Fruit fly (Drosophila melanogaster) whole organism, embryonic: Measurements from ENCODE around the gene MEP-1.
A peak's percentile ranks its signal among the peaks of the same experiment; 100 is the strongest.

Experiments used
- Adf1 ChIP-seq: fragments of 200-800 bp; sonication (Bioruptor generic); IDR thresholded peaks from 2 replicates; pipeline ENCODE4 v1.3.6; 2022; ENCODE audit warnings: missing biosample characterization, missing genetic modification characterization
- Bgb ChIP-seq: fragments of 200-800 bp; sonication (Bioruptor generic); IDR thresholded peaks from 2 replicates; pipeline ENCODE4 v1.3.6; 2022; ENCODE audit warnings: missing biosample characterization, missing genetic modification characterization; ENCODE audit not compliant: partially characterized antibody
- Blimp-1 ChIP-seq: fragments of 200-800 bp; sonication (Bioruptor generic); optimal IDR thresholded peaks from 3 replicates; lab custom pipeline; 2018; ENCODE audit warnings: missing biosample characterization, missing genetic modification characterization, mild to moderate bottlenecking, moderate library complexity, missing genetic modification reagents
- CG10209 ChIP-seq: fragments of 200-800 bp; sonication (Bioruptor generic); optimal IDR thresholded peaks from 3 replicates; lab custom pipeline; 2017; ENCODE audit warnings: missing biosample characterization, mild to moderate bottlenecking, missing genetic modification characterization, missing genetic modification reagents
- CG10366 ChIP-seq: fragments of 200-800 bp; sonication (Bioruptor generic); IDR thresholded peaks from 2 replicates; pipeline ENCODE4 v1.3.6; 2022; ENCODE audit warnings: missing biosample characterization, missing genetic modification characterization
- CG12219 ChIP-seq: fragments of 200-800 bp; sonication (Bioruptor generic); optimal IDR thresholded peaks from 3 replicates; lab custom pipeline; 2018; ENCODE audit warnings: missing biosample characterization, mild to moderate bottlenecking, missing genetic modification characterization
- CG12942 ChIP-seq: fragments of 200-800 bp; sonication (Bioruptor generic); optimal IDR thresholded peaks from 3 replicates; lab custom pipeline; 2016; ENCODE audit warnings: missing biosample characterization, missing genetic modification characterization
- CG1529 ChIP-seq: fragments of 200-800 bp; sonication (Bioruptor generic); optimal IDR thresholded peaks from 3 replicates; lab custom pipeline; 2018; ENCODE audit warnings: missing biosample characterization, missing genetic modification characterization
- CG16863 ChIP-seq: fragments of 200-800 bp; sonication (Bioruptor generic); optimal IDR thresholded peaks from 3 replicates; lab custom pipeline; 2016; ENCODE audit warnings: missing biosample characterization, missing genetic modification characterization
- CG18476 ChIP-seq: fragments of 200-800 bp; sonication (Bioruptor generic); optimal IDR thresholded peaks from 2 replicates; lab custom pipeline; 2016; ENCODE audit warnings: missing biosample characterization, mild to moderate bottlenecking, missing genetic modification characterization
- CG33213 ChIP-seq: fragments of 200-800 bp; sonication (Bioruptor generic); optimal IDR thresholded peaks from 3 replicates; lab custom pipeline; 2016; ENCODE audit warnings: missing biosample characterization, missing genetic modification characterization
- CG3407 ChIP-seq: fragments of 200-800 bp; sonication (Bioruptor generic); optimal IDR thresholded peaks from 2 replicates; lab custom pipeline; 2018; ENCODE audit warnings: missing biosample characterization, mild to moderate bottlenecking, missing genetic modification characterization
- CG6765 ChIP-seq: fragments of 200-800 bp; sonication (Bioruptor generic); optimal IDR thresholded peaks from 3 replicates; lab custom pipeline; 2017; ENCODE audit warnings: missing biosample characterization, mild to moderate bottlenecking, missing genetic modification characterization
- CG7357 ChIP-seq: fragments of 200-800 bp; sonication (Bioruptor generic); IDR thresholded peaks from 3 replicates; pipeline ENCODE4 v1.3.6; 2022; ENCODE audit warnings: missing biosample characterization, missing genetic modification characterization
- CG7786 ChIP-seq: fragments of 200-800 bp; sonication (Bioruptor generic); optimal IDR thresholded peaks from 2 replicates; lab custom pipeline; 2016; ENCODE audit warnings: missing biosample characterization, missing genetic modification characterization
- CG9727 ChIP-seq: fragments of 200-800 bp; sonication (Bioruptor generic); optimal IDR thresholded peaks from 3 replicates; lab custom pipeline; 2017; ENCODE audit warnings: missing biosample characterization, mild to moderate bottlenecking, missing genetic modification characterization
- HLH4C ChIP-seq: fragments of 200-800 bp; sonication (Bioruptor generic); IDR thresholded peaks from 3 replicates; pipeline ENCODE4 v1.3.6; 2022; ENCODE audit warnings: missing biosample characterization, missing genetic modification characterization; ENCODE audit not compliant: partially characterized antibody
- Jarid2 ChIP-seq: fragments of 200-800 bp; sonication (Bioruptor generic); optimal IDR thresholded peaks from 3 replicates; lab custom pipeline; 2017; ENCODE audit warnings: mild to moderate bottlenecking, missing biosample characterization, missing genetic modification reagents, missing genetic modification characterization
- MESR4 ChIP-seq: fragments of 200-800 bp; sonication (Bioruptor generic); optimal IDR thresholded peaks from 2 replicates; lab custom pipeline; 2018; ENCODE audit warnings: missing biosample characterization, mild to moderate bottlenecking, missing genetic modification characterization, moderate library complexity
- MTF-1 ChIP-seq: fragments of 200-800 bp; sonication (Bioruptor generic); optimal IDR thresholded peaks from 2 replicates; lab custom pipeline; 2018; ENCODE audit warnings: missing biosample characterization, mild to moderate bottlenecking, missing genetic modification characterization, borderline replicate concordance
- Scr ChIP-seq: fragments of 200-800 bp; sonication (Bioruptor generic); IDR thresholded peaks from 2 replicates; pipeline ENCODE4 v1.3.6; 2022; ENCODE audit warnings: missing biosample characterization, missing genetic modification characterization; ENCODE audit not compliant: partially characterized antibody
- Sox100B ChIP-seq: fragments of 200-800 bp; sonication (Bioruptor generic); optimal IDR thresholded peaks from 3 replicates; lab custom pipeline; 2018; ENCODE audit warnings: missing biosample characterization, mild to moderate bottlenecking, missing genetic modification characterization
- Trl ChIP-seq, 3 experiments: fragments of >200 bp in 2 of 3; fragments of 200-800 bp in 1 of 3; sonication (Bioruptor generic) in 1 of 3; optimal IDR thresholded peaks; 2 replicates in 1 of 3; 3 replicates in 2 of 3; lab custom pipeline; 2016 to 2017; ENCODE audit warnings: missing biosample characterization in 1 of 3, missing genetic modification characterization in 1 of 3
- YL-1 ChIP-seq: fragments of 200-800 bp; sonication (Bioruptor generic); optimal IDR thresholded peaks from 3 replicates; lab custom pipeline; 2017; ENCODE audit warnings: missing biosample characterization, mild to moderate bottlenecking, missing genetic modification characterization
- aop ChIP-seq: fragments of 200-800 bp; sonication (Bioruptor generic); IDR thresholded peaks from 2 replicates; pipeline ENCODE4 v1.3.6; 2022; ENCODE audit warnings: missing biosample characterization, missing genetic modification characterization
- ara ChIP-seq: fragments of 200-800 bp; sonication (Bioruptor generic); IDR thresholded peaks from 2 replicates; pipeline ENCODE4 v1.3.6; 2022; ENCODE audit warnings: missing biosample characterization, missing genetic modification characterization
- dati ChIP-seq: fragments of 200-800 bp; sonication (Bioruptor generic); IDR thresholded peaks from 2 replicates; pipeline ENCODE4 v1.3.6; 2022; ENCODE audit warnings: missing biosample characterization, missing genetic modification characterization
- dimm ChIP-seq: fragments of 200-800 bp; sonication (Bioruptor generic); IDR thresholded peaks from 2 replicates; pipeline ENCODE4 v1.3.6; 2022; ENCODE audit warnings: missing biosample characterization, missing genetic modification characterization
- dysf ChIP-seq: fragments of 200-800 bp; sonication (Bioruptor generic); IDR thresholded peaks from 3 replicates; pipeline ENCODE4 v1.3.6; 2022; ENCODE audit warnings: missing biosample characterization, missing genetic modification characterization
- eve ChIP-seq, 2 experiments: fragments of >200 bp; optimal IDR thresholded peaks; 2 replicates each; lab custom pipeline; 2017; ENCODE audit warnings: missing biosample characterization in 2 of 2, missing genetic modification characterization in 2 of 2
- fd64A ChIP-seq: fragments of 200-800 bp; sonication (Bioruptor generic); optimal IDR thresholded peaks from 3 replicates; lab custom pipeline; 2018; ENCODE audit warnings: missing biosample characterization, mild to moderate bottlenecking, missing genetic modification characterization
- fu2 ChIP-seq: fragments of 200-800 bp; sonication (Bioruptor generic); optimal IDR thresholded peaks from 2 replicates; lab custom pipeline; 2016; ENCODE audit warnings: missing biosample characterization, missing genetic modification characterization
- gcm ChIP-seq: fragments of 200-800 bp; sonication (Bioruptor generic); optimal IDR thresholded peaks from 2 replicates; lab custom pipeline; 2019; ENCODE audit warnings: missing biosample characterization, mild to moderate bottlenecking, missing genetic modification characterization, moderate library complexity
- h ChIP-seq: fragments of >200 bp; optimal IDR thresholded peaks from 2 replicates; lab custom pipeline; 2017
- hbn ChIP-seq: fragments of 200-800 bp; sonication (Bioruptor generic); IDR thresholded peaks from 2 replicates; pipeline ENCODE4 v1.3.6; 2022; ENCODE audit warnings: missing biosample characterization, missing genetic modification characterization; ENCODE audit not compliant: partially characterized antibody
- inv ChIP-seq: fragments of 200-800 bp; sonication (Bioruptor generic); IDR thresholded peaks from 2 replicates; pipeline ENCODE4 v1.3.6; 2022; ENCODE audit warnings: missing biosample characterization, missing genetic modification characterization; ENCODE audit not compliant: partially characterized antibody
- jumu ChIP-seq: fragments of 200-800 bp; sonication (Bioruptor generic); optimal IDR thresholded peaks from 3 replicates; lab custom pipeline; 2016; ENCODE audit warnings: missing biosample characterization, missing genetic modification characterization
- lab ChIP-seq: fragments of 200-800 bp; sonication (Bioruptor generic); optimal IDR thresholded peaks from 3 replicates; lab custom pipeline; 2017; ENCODE audit warnings: missing biosample characterization, missing genetic modification characterization, mild to moderate bottlenecking, moderate library complexity, missing genetic modification reagents
- lmd ChIP-seq: fragments of 200-800 bp; sonication (Bioruptor generic); IDR thresholded peaks from 2 replicates; pipeline ENCODE4 v1.3.6; 2022; ENCODE audit warnings: missing biosample characterization, missing genetic modification characterization
- luna ChIP-seq: fragments of 200-800 bp; sonication (Bioruptor generic); optimal IDR thresholded peaks from 2 replicates; lab custom pipeline; 2016; ENCODE audit warnings: missing biosample characterization, missing genetic modification characterization
- pho ChIP-seq: fragments of 200-800 bp; sonication (Bioruptor generic); optimal IDR thresholded peaks from 2 replicates; lab custom pipeline; 2016; ENCODE audit warnings: missing biosample characterization, missing genetic modification characterization
- pnt ChIP-seq: fragments of 200-800 bp; sonication (Bioruptor generic); optimal IDR thresholded peaks from 3 replicates; lab custom pipeline; 2016; ENCODE audit warnings: missing biosample characterization, missing genetic modification characterization
- psq ChIP-seq: fragments of 200-800 bp; sonication (Bioruptor generic); optimal IDR thresholded peaks from 2 replicates; lab custom pipeline; 2017; ENCODE audit warnings: missing biosample characterization, missing genetic modification characterization
- pzg ChIP-seq: fragments of 200-800 bp; sonication (Bioruptor generic); optimal IDR thresholded peaks from 3 replicates; lab custom pipeline; 2018; ENCODE audit warnings: missing biosample characterization, mild to moderate bottlenecking, missing genetic modification characterization, moderate library complexity
- repo ChIP-seq: fragments of 200-800 bp; sonication (Bioruptor generic); optimal IDR thresholded peaks from 2 replicates; lab custom pipeline; 2016; ENCODE audit warnings: missing biosample characterization, missing genetic modification characterization
- sim ChIP-seq: fragments of 200-800 bp; sonication (Bioruptor generic); IDR thresholded peaks from 2 replicates; pipeline ENCODE4 v1.3.6; 2022; ENCODE audit warnings: missing biosample characterization, missing genetic modification characterization
- sna ChIP-seq: fragments of 200-800 bp; sonication (Bioruptor generic); IDR thresholded peaks from 2 replicates; pipeline ENCODE4 v1.3.6; 2022; ENCODE audit warnings: missing biosample characterization, missing genetic modification characterization; ENCODE audit not compliant: partially characterized antibody
- tgo ChIP-seq: fragments of 200-800 bp; sonication (Bioruptor generic); IDR thresholded peaks from 3 replicates; pipeline ENCODE4 v1.3.6; 2022; ENCODE audit warnings: missing biosample characterization, missing genetic modification characterization
- vfl ChIP-seq: fragments of 200-800 bp; sonication (Bioruptor generic); optimal IDR thresholded peaks from 2 replicates; lab custom pipeline; 2016; ENCODE audit warnings: missing biosample characterization, missing genetic modification characterization
- wdn ChIP-seq: fragments of 200-800 bp; sonication (Bioruptor generic); IDR thresholded peaks from 2 replicates; pipeline ENCODE4 v1.3.6; 2022; ENCODE audit warnings: missing biosample characterization, missing genetic modification characterization
- yki ChIP-seq: fragments of >200 bp; optimal IDR thresholded peaks from 3 replicates; lab custom pipeline; 2018
- zfh1 ChIP-seq: fragments of 200-800 bp; sonication (Bioruptor generic); IDR thresholded peaks from 3 replicates; pipeline ENCODE4 v1.3.6; 2022; ENCODE audit warnings: missing biosample characterization, missing genetic modification characterization

The MEP-1 gene

DNA sequence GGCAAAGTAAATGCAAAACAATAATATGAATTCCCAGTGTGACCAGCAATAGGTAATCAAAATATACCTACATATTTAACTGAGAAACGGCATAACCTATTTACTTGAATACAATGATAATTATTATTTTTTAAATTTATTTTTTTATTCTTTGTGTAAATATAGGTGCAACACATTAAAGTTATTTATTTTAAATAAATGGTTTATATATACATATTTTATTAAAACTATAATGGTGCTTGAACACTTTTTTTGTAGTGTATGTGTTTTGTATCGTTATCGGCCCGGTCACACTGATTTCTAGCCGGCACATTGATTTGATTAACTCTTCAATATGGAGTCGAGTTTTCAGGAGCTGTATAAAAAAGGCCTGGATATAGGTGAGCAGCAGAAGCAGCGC, 20.3 kb downstream of the MEP-1 start, which contains the start of the genes ProRS-m, CG42304 and Snup (continued):
- TF ChIP-seq Trl (optimal IDR thresholded peaks at IDR 0.05; lab: Kevin White, UChicago): no peak
- no peak for TF ChIP-seq Trl (GFP tag; optimal IDR thresholded peaks at IDR 0.05; lab: Kevin White, UChicago)
- TF ChIP-seq Scr: no peak
- TF ChIP-seq tgo (GFP tag; lab: Robert Waterston, UW): peak; percentile 86
- no peak for TF ChIP-seq Sox100B (GFP tag; lab: Kevin White, UChicago)
- no peak for TF ChIP-seq CG18476
- TF ChIP-seq pzg (GFP tag; lab: Kevin White, UChicago): peak; percentile 18
- no peak for TF ChIP-seq MTF-1
- TF ChIP-seq HLH4C: no peak
- TF ChIP-seq hbn (GFP tag; lab: Robert Waterston, UW): no peak
- TF ChIP-seq lmd (GFP tag; lab: Robert Waterston, UW): peak; percentile 53; the same call in 1 of the 2 replicates
- TF ChIP-seq Blimp-1 (GFP tag; lab: Kevin White, UChicago): no peak
- 0 out of 2 replicates have a peak, but pooled peaks have one; percentile 36 for TF ChIP-seq wdn (GFP tag; lab: Robert Waterston, UW)
- no peak for TF ChIP-seq Bgb
- no peak for TF ChIP-seq CG10209 (GFP tag; lab: Kevin White, UChicago)
- TF ChIP-seq vfl (GFP tag; lab: Kevin White, UChicago): no peak
- TF ChIP-seq CG33213 (GFP tag; lab: Kevin White, UChicago): no peak
- 0 out of 3 replicates have a peak, but pooled peaks have one; percentile 53 for TF ChIP-seq zfh1 (GFP tag; lab: Robert Waterston, UW)
- no peak for TF ChIP-seq Adf1 (GFP tag; lab: Robert Waterston, UW)
- no peak for TF ChIP-seq gcm (GFP tag; lab: Kevin White, UChicago)
- peak; percentile 57; the same call in 2 of the 3 replicates for TF ChIP-seq dysf
- TF ChIP-seq pho (GFP tag; lab: Kevin White, UChicago): no peak
- no peak for TF ChIP-seq Jarid2 (GFP tag; lab: Kevin White, UChicago)
- TF ChIP-seq psq (GFP tag; lab: Kevin White, UChicago): no peak
- TF ChIP-seq fd64A (GFP tag; lab: Kevin White, UChicago): no peak
- no peak for TF ChIP-seq aop (GFP tag; lab: Robert Waterston, UW)
- peak; percentile 32; the same call in 1 of the 2 replicates for TF ChIP-seq dimm
- no peak for TF ChIP-seq yki (lab: Kevin White, UChicago)
- TF ChIP-seq CG7786 (GFP tag; lab: Kevin White, UChicago): no peak
- TF ChIP-seq CG12219 (GFP tag; lab: Kevin White, UChicago): no peak
- TF ChIP-seq ara: peak; percentile 73
- TF ChIP-seq pnt (GFP tag; lab: Kevin White, UChicago): no peak
- TF ChIP-seq CG16863 (GFP tag; lab: Kevin White, UChicago): no peak
- peak; percentile 61 for TF ChIP-seq CG10366 (GFP tag; lab: Robert Waterston, UW)
- TF ChIP-seq jumu (GFP tag; lab: Kevin White, UChicago): no peak
- TF ChIP-seq fu2 (GFP tag; lab: Kevin White, UChicago): no peak
- no peak for TF ChIP-seq CG3407 (GFP tag; lab: Kevin White, UChicago)
- no peak for TF ChIP-seq eve (GFP tag; optimal IDR thresholded peaks at IDR 0.05; lab: Kevin White, UChicago)
- no peak for TF ChIP-seq CG1529
- peak; percentile 56 for TF ChIP-seq CG9727
- TF ChIP-seq sna (GFP tag; lab: Robert Waterston, UW): no peak
- TF ChIP-seq CG6765 (GFP tag; lab: Kevin White, UChicago): no peak
- no peak for TF ChIP-seq sim (GFP tag; lab: Robert Waterston, UW)
- TF ChIP-seq inv (GFP tag; lab: Robert Waterston, UW): no peak
- TF ChIP-seq lab (GFP tag; lab: Kevin White, UChicago): no peak
- TF ChIP-seq CG7357: peak; percentile 40; the same call in 1 of the 3 replicates
- TF ChIP-seq CG12942 (GFP tag; lab: Kevin White, UChicago): peak; percentile 12
- no peak for TF ChIP-seq YL-1 (GFP tag; lab: Kevin White, UChicago)
- no peak for TF ChIP-seq repo (GFP tag; lab: Kevin White, UChicago)
- no peak for TF ChIP-seq luna (GFP tag; lab: Kevin White, UChicago)
- TF ChIP-seq MESR4 (GFP tag; lab: Kevin White, UChicago): no peak
- TF ChIP-seq h (lab: Kevin White, UChicago): no peak
- TF ChIP-seq dati: no peak
